Worm (Caenorhabditis elegans) whole organism, late embryonic: ENCODE measurements around the gene frpr-11.

ENCODE experiments used
- C08G9.2 ChIP-seq: sonication (generic microtip); optimal IDR thresholded peaks from 2 replicates; lab custom pipeline; 2016; ENCODE audit warnings: mild to moderate bottlenecking, missing genetic modification characterization, moderate library complexity, missing compliant biosample characterization
- C38D4.7 ChIP-seq: fragments of 200-800 bp; sonication (Bioruptor generic); optimal IDR thresholded peaks from 2 replicates; lab custom pipeline; 2018; ENCODE audit warnings: mild to moderate bottlenecking, missing genetic modification characterization, moderate library complexity, missing compliant biosample characterization
- K02D7.2 ChIP-seq: sonication (generic microtip); optimal IDR thresholded peaks from 2 replicates; lab custom pipeline; 2017; ENCODE audit warnings: mild to moderate bottlenecking, missing genetic modification characterization, missing compliant biosample characterization
- ceh-19 ChIP-seq: fragments of 200-800 bp; sonication (Bioruptor generic); optimal IDR thresholded peaks from 2 replicates; lab custom pipeline; 2018; ENCODE audit warnings: mild to moderate bottlenecking, missing genetic modification characterization, missing compliant biosample characterization
- ceh-24 ChIP-seq: sonication (generic microtip); optimal IDR thresholded peaks from 2 replicates; lab custom pipeline; 2016; ENCODE audit warnings: mild to moderate bottlenecking, missing genetic modification characterization, missing compliant biosample characterization
- ceh-30 ChIP-seq: fragments of 150-350 bp; optimal IDR thresholded peaks from 2 replicates; lab custom pipeline; 2014; ENCODE audit warnings: missing biosample characterization, missing genetic modification characterization
- ceh-31 ChIP-seq: sonication (generic microtip); optimal IDR thresholded peaks from 2 replicates; lab custom pipeline; 2016; ENCODE audit warnings: missing genetic modification characterization, missing compliant biosample characterization
- ceh-9 ChIP-seq: sonication (generic microtip); optimal IDR thresholded peaks from 2 replicates; lab custom pipeline; 2016; ENCODE audit warnings: mild to moderate bottlenecking, missing genetic modification characterization, inconsistent platforms, missing compliant biosample characterization
- dve-1 ChIP-seq: sonication (generic microtip); optimal IDR thresholded peaks from 2 replicates; lab custom pipeline; 2017; ENCODE audit warnings: antibody characterized with exemption, mild to moderate bottlenecking, missing genetic modification characterization, missing compliant biosample characterization
- elt-2 ChIP-seq: sonication (generic microtip); optimal IDR thresholded peaks from 2 replicates; lab custom pipeline; 2016; ENCODE audit warnings: missing genetic modification reagents, missing genetic modification characterization, missing compliant biosample characterization
- ets-4 ChIP-seq: sonication (generic microtip); optimal IDR thresholded peaks from 2 replicates; lab custom pipeline; 2016; ENCODE audit warnings: missing genetic modification characterization, missing compliant biosample characterization
- fkh-10 ChIP-seq: fragments of 150-350 bp; optimal IDR thresholded peaks from 2 replicates; lab custom pipeline; 2014; ENCODE audit warnings: missing biosample characterization, missing genetic modification reagents, missing genetic modification characterization
- gmeb-2 ChIP-seq: sonication (generic microtip); optimal IDR thresholded peaks from 2 replicates; lab custom pipeline; 2016; ENCODE audit warnings: missing genetic modification characterization, inconsistent platforms, missing compliant biosample characterization
- hlh-13 ChIP-seq: fragments of 200-800 bp; sonication (Bioruptor generic); optimal IDR thresholded peaks from 2 replicates; lab custom pipeline; 2018; ENCODE audit warnings: mild to moderate bottlenecking, missing genetic modification characterization, missing compliant biosample characterization
- hlh-15 ChIP-seq: sonication (generic microtip); optimal IDR thresholded peaks from 2 replicates; lab custom pipeline; 2016; ENCODE audit warnings: missing genetic modification characterization, missing compliant biosample characterization
- hlh-30 ChIP-seq: sonication (generic microtip); optimal IDR thresholded peaks from 2 replicates; lab custom pipeline; 2017; ENCODE audit warnings: antibody characterized with exemption, missing genetic modification characterization, missing compliant biosample characterization; ENCODE audit not compliant: insufficient read depth
- hlh-6 ChIP-seq: sonication (generic microtip); optimal IDR thresholded peaks from 2 replicates; lab custom pipeline; 2016; ENCODE audit warnings: missing genotype, missing genetic modification characterization, missing compliant biosample characterization
- lim-6 ChIP-seq: sonication (generic microtip); optimal IDR thresholded peaks from 2 replicates; lab custom pipeline; 2016; ENCODE audit warnings: missing genetic modification characterization, missing compliant biosample characterization
- lin-11 ChIP-seq: fragments of 200-800 bp; sonication (Bioruptor generic); optimal IDR thresholded peaks from 2 replicates; lab custom pipeline; 2018; ENCODE audit warnings: mild to moderate bottlenecking, missing genetic modification characterization, missing compliant biosample characterization
- madf-2 ChIP-seq: sonication (generic microtip); optimal IDR thresholded peaks from 2 replicates; lab custom pipeline; 2017; ENCODE audit warnings: missing genetic modification characterization, missing compliant biosample characterization
- mec-3 ChIP-seq: sonication (generic microtip); optimal IDR thresholded peaks from 2 replicates; lab custom pipeline; 2016; ENCODE audit warnings: borderline replicate concordance, missing genetic modification characterization, missing compliant biosample characterization
- nhr-11 ChIP-seq: fragments of 150-350 bp; optimal IDR thresholded peaks from 2 replicates; lab custom pipeline; 2014; ENCODE audit warnings: missing biosample characterization, missing genetic modification characterization
- npax-4 ChIP-seq: sonication (generic microtip); optimal IDR thresholded peaks from 2 replicates; lab custom pipeline; 2016; ENCODE audit warnings: missing genetic modification characterization, missing compliant biosample characterization
- odd-2 ChIP-seq: sonication (generic microtip); optimal IDR thresholded peaks from 2 replicates; lab custom pipeline; 2017; ENCODE audit warnings: antibody characterized with exemption, mild to moderate bottlenecking, missing genetic modification characterization, missing compliant biosample characterization
- pag-3 ChIP-seq: sonication (generic microtip); optimal IDR thresholded peaks from 2 replicates; lab custom pipeline; 2016; ENCODE audit warnings: missing compliant biosample characterization, missing genetic modification characterization, borderline replicate concordance
- pha-4 ChIP-seq: fragments of 150-350 bp; optimal IDR thresholded peaks from 2 replicates; lab custom pipeline; 2018; ENCODE audit warnings: missing biosample characterization, missing genetic modification reagents, missing genetic modification characterization
- ref-2 ChIP-seq: sonication (generic microtip); optimal IDR thresholded peaks from 2 replicates; lab custom pipeline; 2016; ENCODE audit warnings: missing genetic modification characterization, missing compliant biosample characterization
- sdc-2 ChIP-seq: sonication (generic microtip); optimal IDR thresholded peaks from 2 replicates; lab custom pipeline; 2016; ENCODE audit warnings: missing genotype, missing genetic modification characterization, missing compliant biosample characterization
- sox-4 ChIP-seq: sonication (generic microtip); optimal IDR thresholded peaks from 2 replicates; lab custom pipeline; 2017; ENCODE audit warnings: mild to moderate bottlenecking, missing genetic modification characterization, inconsistent platforms, missing compliant biosample characterization
- syd-9 ChIP-seq: sonication (generic microtip); optimal IDR thresholded peaks from 2 replicates; lab custom pipeline; 2016; ENCODE audit warnings: mild to moderate bottlenecking, missing genetic modification characterization, moderate library complexity, missing compliant biosample characterization
- tbx-2 ChIP-seq: sonication (generic microtip); optimal IDR thresholded peaks from 2 replicates; lab custom pipeline; 2016; ENCODE audit warnings: missing genetic modification characterization, missing compliant biosample characterization
- unc-3 ChIP-seq, 2 experiments: fragments of 200-800 bp in 1 of 2; sonication (Bioruptor generic) in 1 of 2; sonication (generic microtip) in 1 of 2; conservative IDR thresholded peaks in 1 of 2; optimal IDR thresholded peaks in 1 of 2; 2 replicates each; pipeline versions ENCODE4 v1.3.6 to Lab custom; 2016 to 2022; ENCODE audit warnings: missing compliant biosample characterization in 2 of 2, missing genetic modification characterization in 2 of 2, missing genetic modification reagents in 1 of 2
- unc-55 ChIP-seq: sonication (generic microtip); optimal IDR thresholded peaks from 2 replicates; lab custom pipeline; 2017; ENCODE audit warnings: missing biosample characterization, missing genetic modification reagents, missing genetic modification characterization
- unc-86 ChIP-seq: sonication (generic microtip); optimal IDR thresholded peaks from 2 replicates; lab custom pipeline; 2016; ENCODE audit warnings: missing genetic modification characterization, missing compliant biosample characterization
- zip-5 ChIP-seq: sonication (generic microtip); optimal IDR thresholded peaks from 2 replicates; lab custom pipeline; 2016; ENCODE audit warnings: missing genetic modification characterization, missing compliant biosample characterization

frpr-11 gene

ce11 chrV:8940419-8940818, 33.4 kb downstream of the frpr-11 start:
- TF ChIP-seq K02D7.2 (tag; lab: Kevin White, UChicago): no peak
- TF ChIP-seq npax-4 (tag; lab: Kevin White, UChicago): no peak
- TF ChIP-seq mec-3 (tag; lab: Kevin White, UChicago): no peak
- TF ChIP-seq zip-5 (tag; lab: Kevin White, UChicago): no peak
- no peak for TF ChIP-seq gmeb-2
- no peak for TF ChIP-seq odd-2 (tag; lab: Kevin White, UChicago)
- no peak for TF ChIP-seq ceh-31 (tag; lab: Kevin White, UChicago)
- TF ChIP-seq ceh-24 (tag; lab: Kevin White, UChicago): no peak
- TF ChIP-seq lin-11 (tag; lab: Kevin White, UChicago): no peak
- no peak for TF ChIP-seq ets-4 (tag; lab: Kevin White, UChicago)
- no peak for TF ChIP-seq tbx-2
- TF ChIP-seq C38D4.7: no peak
- TF ChIP-seq fkh-10 (GFP tag; lab: Kevin White, UChicago): no peak
- TF ChIP-seq syd-9 (tag; lab: Kevin White, UChicago): no peak
- no peak for TF ChIP-seq hlh-13 (GFP tag; lab: Kevin White, UChicago)
- TF ChIP-seq madf-2 (tag; lab: Kevin White, UChicago): no peak
- TF ChIP-seq, all 69 proteins: peak for 0

- TF ChIP-seq elt-2 (no peak), gmeb-2 (no peak), pag-3 (tag; lab: Kevin White, UChicago) (no peak), lin-11 (tag; lab: Kevin White, UChicago) (no peak), unc-3 (GFP tag; conservative IDR thresholded peaks at IDR 0.05; lab: Robert Waterston, UW) (no peak), unc-3 (tag; optimal IDR thresholded peaks at IDR 0.05; lab: Kevin White, UChicago) (no peak), ceh-30 (tag; lab: Kevin White, UChicago) (no peak), hlh-15 (no peak), sdc-2 (no peak), hlh-6 (tag; lab: Kevin White, UChicago) (no peak), K02D7.2 (tag; lab: Kevin White, UChicago) (no peak), dve-1 (tag; lab: Kevin White, UChicago) (no peak), ceh-19 (no peak), C38D4.7 (no peak), ref-2 (tag; lab: Kevin White, UChicago) (no peak), C08G9.2 (tag; lab: Kevin White, UChicago) (no peak), ets-4 (tag; lab: Kevin White, UChicago) (no peak), unc-55 (GFP tag; lab: Kevin White, UChicago) (no peak), tbx-2 (no peak)
Measured at ce11 chrV:8942437-8942978, 35.5 kb downstream of the frpr-11 start.

- no peak for TF ChIP-seq hlh-30
- no peak for TF ChIP-seq gmeb-2
- TF ChIP-seq npax-4 (tag; lab: Kevin White, UChicago): no peak
- no peak for TF ChIP-seq lim-6 (tag; lab: Kevin White, UChicago)
- no peak for TF ChIP-seq ceh-9
- TF ChIP-seq pha-4 (tag; lab: Kevin White, UChicago): no peak
- TF ChIP-seq ref-2 (tag; lab: Kevin White, UChicago): no peak
- no peak for TF ChIP-seq ceh-19
- TF ChIP-seq mec-3 (tag; lab: Kevin White, UChicago): no peak
- no peak for TF ChIP-seq tbx-2
- no peak for TF ChIP-seq C08G9.2 (tag; lab: Kevin White, UChicago)
- TF ChIP-seq lin-11 (tag; lab: Kevin White, UChicago): no peak
- TF ChIP-seq zip-5 (tag; lab: Kevin White, UChicago): no peak
- no peak for TF ChIP-seq ceh-31 (tag; lab: Kevin White, UChicago)
- TF ChIP-seq unc-86 (tag; lab: Kevin White, UChicago): no peak
- TF ChIP-seq sox-4 (tag; lab: Kevin White, UChicago): no peak
- no peak for TF ChIP-seq nhr-11 (tag; lab: Kevin White, UChicago)
- no peak for TF ChIP-seq ets-4 (tag; lab: Kevin White, UChicago)
Measured at ce11 chrV:8943963-8944362, 37.0 kb downstream of the frpr-11 start, which contains the start of gene T19A5.3. Gene T19A5.3, minus strand, starts transcription at chrV:8944063.
